Fruit fly (Drosophila melanogaster): Measurements from ENCODE around the gene CG34140.
A peak's percentile ranks its signal among the peaks of the same experiment; 100 is the strongest.

The CG34140 gene

dm6 chr3L:174501-174900 is 9.7 kb downstream of the CG34140 start (continued):
- TF ChIP-seq knrl (GFP tag; IDR thresholded peaks at IDR 0.05; ENCODE audit: partially characterized antibody) (peak; percentile 86), tio (GFP tag; optimal IDR thresholded peaks at IDR 0.05) (no peak), Atf6 (GFP tag; IDR thresholded peaks at IDR 0.05) (no peak), Opbp (GFP tag; IDR thresholded peaks at IDR 0.05; ENCODE audit: partially characterized antibody) (peak; percentile 92), sna (GFP tag; IDR thresholded peaks at IDR 0.05; ENCODE audit: partially characterized antibody) (peak; percentile 91), CG10267 (tag; optimal IDR thresholded peaks at IDR 0.05) (peak; percentile 2), Dref (GFP tag; IDR thresholded peaks at IDR 0.05) (peak; percentile 90), CG10462 (GFP tag; optimal IDR thresholded peaks at IDR 0.05) (no peak), grau (tag; optimal IDR thresholded peaks at IDR 0.05) (peak; percentile 21), CG18764 (GFP tag; optimal IDR thresholded peaks at IDR 0.05) (no peak), zen2 (GFP tag; IDR thresholded peaks at IDR 0.05; ENCODE audit: partially characterized antibody) (peak; percentile 83; the same call in 2 of the 3 replicates), CG11093 (GFP tag; IDR thresholded peaks at IDR 0.05) (no peak), nerfin-2 (GFP tag; IDR thresholded peaks at IDR 0.05; ENCODE audit: partially characterized antibody) (peak; percentile 85), crc (GFP tag; optimal IDR thresholded peaks at IDR 0.05) (no peak), HmgZ (tag; optimal IDR thresholded peaks at IDR 0.05) (peak; percentile 21), Xrp1 (GFP tag; IDR thresholded peaks at IDR 0.05) (no peak), CG2116 (GFP tag; optimal IDR thresholded peaks at IDR 0.05) (peak; percentile 86), tna (GFP tag; IDR thresholded peaks at IDR 0.05; ENCODE audit: partially characterized antibody) (peak; percentile 88), D19A (tag; optimal IDR thresholded peaks at IDR 0.05) (peak; percentile 23), CG15269 (tag; optimal IDR thresholded peaks at IDR 0.05) (no peak), Dll (GFP tag; IDR thresholded peaks at IDR 0.05; ENCODE audit: partially characterized antibody) (peak; percentile 90), CG4404 (GFP tag; IDR thresholded peaks at IDR 0.05) (no peak), vfl (GFP tag; optimal IDR thresholded peaks at IDR 0.05) (no peak), CG9215 (GFP tag; IDR thresholded peaks at IDR 0.05) (no peak), Mad (GFP tag; optimal IDR thresholded peaks at IDR 0.05) (no peak), CG16813 (GFP tag; IDR thresholded peaks at IDR 0.05; ENCODE audit: partially characterized antibody) (peak; percentile 80), nmo (GFP tag; optimal IDR thresholded peaks at IDR 0.05) (peak; percentile 19), CG14860 (GFP tag; IDR thresholded peaks at IDR 0.05; ENCODE audit: partially characterized antibody) (peak; percentile 85), hth (optimal IDR thresholded peaks at IDR 0.05) (no peak), bbx (GFP tag; IDR thresholded peaks at IDR 0.05; ENCODE audit: partially characterized antibody) (peak; percentile 89), E2f2 (GFP tag; IDR thresholded peaks at IDR 0.05) (peak; percentile 88), CG12942 (GFP tag; optimal IDR thresholded peaks at IDR 0.05) (no peak), hbn (GFP tag; IDR thresholded peaks at IDR 0.05; ENCODE audit: partially characterized antibody) (peak; percentile 94), pros (GFP tag; optimal IDR thresholded peaks at IDR 0.05) (peak; percentile 4), dati (GFP tag; IDR thresholded peaks at IDR 0.05) (no peak), HmgD (GFP tag; optimal IDR thresholded peaks at IDR 0.05) (no peak), Scr (GFP tag; IDR thresholded peaks at IDR 0.05; ENCODE audit: partially characterized antibody) (peak; percentile 89), CG12391 (tag; optimal IDR thresholded peaks at IDR 0.05) (no peak), HLH4C (GFP tag; IDR thresholded peaks at IDR 0.05; ENCODE audit: partially characterized antibody) (peak; percentile 91), CG12659 (GFP tag; optimal IDR thresholded peaks at IDR 0.05) (peak; percentile 47), chif (GFP tag; optimal IDR thresholded peaks at IDR 0.05) (no peak), wdn (GFP tag; IDR thresholded peaks at IDR 0.05) (no peak), Med (GFP tag) (peak; percentile 65), lmd (GFP tag; IDR thresholded peaks at IDR 0.05) (no peak), fu2 (GFP tag; optimal IDR thresholded peaks at IDR 0.05) (no peak), amos (GFP tag; IDR thresholded peaks at IDR 0.05; ENCODE audit: partially characterized antibody) (peak; percentile 89), lilli (GFP tag; optimal IDR thresholded peaks at IDR 0.05) (no peak), CG14710 (tag; optimal IDR thresholded peaks at IDR 0.05) (peak; percentile 35), en (GFP tag; optimal IDR thresholded peaks at IDR 0.05) (no peak), CG10565 (GFP tag; optimal IDR thresholded peaks at IDR 0.05) (no peak)

Data from whole organism, embryonic.